Fruit fly (Drosophila melanogaster): ENCODE results near the gene CG13288.

DNA sequence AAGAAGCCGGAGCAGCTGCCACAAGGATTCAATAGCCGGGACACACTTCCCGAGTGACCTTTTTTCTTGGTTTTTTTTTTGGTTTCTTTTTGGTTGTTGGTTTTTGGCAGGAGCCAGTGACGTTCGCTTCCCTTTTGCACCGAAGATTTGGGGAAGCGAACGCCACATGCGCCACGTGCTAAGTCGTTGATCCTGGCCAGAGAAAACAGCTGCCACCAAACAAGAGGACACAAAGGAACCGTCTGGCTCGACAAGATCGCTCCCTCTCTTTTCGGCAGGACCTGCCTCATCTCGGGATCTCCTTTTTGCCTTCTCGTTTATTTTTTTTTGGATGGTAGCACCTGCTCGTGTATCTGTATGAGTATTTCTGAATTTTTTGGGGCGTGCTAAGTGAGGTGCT is 48.2 kb upstream of the CG13288 start:
- TF ChIP-seq CG8478 (optimal IDR thresholded peaks at IDR 0.05) (no peak), CTCF (optimal IDR thresholded peaks at IDR 0.05) (no peak)
